Worm (Caenorhabditis elegans) whole organism, L2 larva: ENCODE measurements around the gene memi-3.

Experiments
- C34F6.9 ChIP-seq: fragments of 150-350 bp; optimal IDR thresholded peaks from 2 replicates; lab custom pipeline; 2014; ENCODE audit warnings: missing biosample characterization, missing genetic modification characterization
- F13H6.1 ChIP-seq: sonication (generic microtip); optimal IDR thresholded peaks from 2 replicates; lab custom pipeline; 2016; ENCODE audit warnings: missing genetic modification characterization, missing compliant biosample characterization
- R02D3.7 ChIP-seq: fragments of 150-350 bp; optimal IDR thresholded peaks from 2 replicates; lab custom pipeline; 2014; ENCODE audit warnings: missing biosample characterization, missing genetic modification characterization
- Y55F3AM.14 ChIP-seq: fragments of 200-800 bp; sonication (Bioruptor generic); optimal IDR thresholded peaks from 2 replicates; lab custom pipeline; 2018; ENCODE audit warnings: mild to moderate bottlenecking, missing genetic modification characterization, missing compliant biosample characterization
- alr-1 ChIP-seq: fragments of 150-350 bp; optimal IDR thresholded peaks from 2 replicates; lab custom pipeline; 2014; ENCODE audit warnings: missing biosample characterization, missing genetic modification characterization
- blmp-1 ChIP-seq: sonication (generic microtip); optimal IDR thresholded peaks from 2 replicates; lab custom pipeline; 2017; ENCODE audit warnings: missing genetic modification characterization, mild to moderate bottlenecking, missing compliant biosample characterization, antibody characterized with exemption, moderate library complexity; ENCODE audit not compliant: insufficient read depth
- ceh-16 ChIP-seq: fragments of 150-350 bp; optimal IDR thresholded peaks from 2 replicates; lab custom pipeline; 2014; ENCODE audit warnings: missing biosample characterization, missing genetic modification characterization
- ceh-82 ChIP-seq: fragments of 150-350 bp; optimal IDR thresholded peaks from 2 replicates; lab custom pipeline; 2014; ENCODE audit warnings: missing biosample characterization, missing genetic modification characterization
- crh-2 ChIP-seq: sonication (generic microtip); optimal IDR thresholded peaks from 2 replicates; lab custom pipeline; 2017; ENCODE audit warnings: missing biosample characterization, missing genetic modification characterization
- dmd-4 ChIP-seq: sonication (generic microtip); optimal IDR thresholded peaks from 2 replicates; lab custom pipeline; 2017; ENCODE audit warnings: missing biosample characterization, missing genetic modification characterization
- egl-27 ChIP-seq: sonication (generic microtip); optimal IDR thresholded peaks from 3 replicates; lab custom pipeline; 2017; ENCODE audit warnings: missing biosample characterization, missing genetic modification reagents, missing genetic modification characterization
- elt-1 ChIP-seq: fragments of 150-350 bp; optimal IDR thresholded peaks from 2 replicates; lab custom pipeline; 2014; ENCODE audit warnings: missing biosample characterization, missing genetic modification characterization
- fos-1 ChIP-seq: fragments of 150-350 bp; optimal IDR thresholded peaks from 2 replicates; lab custom pipeline; 2014; ENCODE audit warnings: missing biosample characterization, missing genetic modification characterization
- gmeb-1 ChIP-seq: fragments of 150-350 bp; optimal IDR thresholded peaks from 2 replicates; lab custom pipeline; 2014; ENCODE audit warnings: missing biosample characterization, missing genetic modification characterization
- lin-11 ChIP-seq: fragments of 150-350 bp; sonication (generic microtip); optimal IDR thresholded peaks from 2 replicates; lab custom pipeline; 2014; ENCODE audit warnings: missing biosample characterization, missing genetic modification characterization, inconsistent platforms, mixed read lengths
- lin-13 ChIP-seq: fragments of 150-350 bp; optimal IDR thresholded peaks from 2 replicates; lab custom pipeline; 2014; ENCODE audit warnings: missing biosample characterization, missing genetic modification reagents, missing genetic modification characterization
- lsy-2 ChIP-seq, 2 experiments: fragments of 150-350 bp in 1 of 2; sonication (generic microtip) in 1 of 2; optimal IDR thresholded peaks; 2 replicates each; lab custom pipeline; 2014 to 2017; ENCODE audit warnings: missing biosample characterization in 2 of 2, missing genetic modification characterization in 2 of 2
- mab-5 ChIP-seq: fragments of 150-350 bp; optimal IDR thresholded peaks from 2 replicates; lab custom pipeline; 2014; ENCODE audit warnings: missing biosample characterization, missing genetic modification characterization
- mbf-1 ChIP-seq: sonication (generic microtip); optimal IDR thresholded peaks from 2 replicates; lab custom pipeline; 2017; ENCODE audit warnings: missing biosample characterization, missing genetic modification characterization
- mdl-1 ChIP-seq, 2 experiments: fragments of 150-350 bp in 1 of 2; sonication (generic microtip) in 1 of 2; optimal IDR thresholded peaks; 2 replicates each; lab custom pipeline; 2017; ENCODE audit warnings: missing biosample characterization in 2 of 2, missing genetic modification characterization in 2 of 2
- nhr-10 ChIP-seq: sonication (generic microtip); optimal IDR thresholded peaks from 2 replicates; lab custom pipeline; 2017; ENCODE audit warnings: missing biosample characterization, missing genetic modification characterization
- nhr-11 ChIP-seq: fragments of 150-350 bp; optimal IDR thresholded peaks from 2 replicates; lab custom pipeline; 2014; ENCODE audit warnings: missing biosample characterization, missing genetic modification characterization
- nhr-12 ChIP-seq: fragments of 150-350 bp; optimal IDR thresholded peaks from 2 replicates; lab custom pipeline; 2014; ENCODE audit warnings: missing biosample characterization, missing genetic modification characterization
- nhr-129 ChIP-seq: fragments of 150-350 bp; optimal IDR thresholded peaks from 2 replicates; lab custom pipeline; 2014; ENCODE audit warnings: missing biosample characterization, missing genetic modification characterization
- nhr-21 ChIP-seq: fragments of 150-350 bp; optimal IDR thresholded peaks from 2 replicates; lab custom pipeline; 2014; ENCODE audit warnings: missing biosample characterization, missing genetic modification characterization
- nhr-23 ChIP-seq: fragments of 150-350 bp; optimal IDR thresholded peaks from 2 replicates; lab custom pipeline; 2014; ENCODE audit warnings: missing biosample characterization, missing genetic modification reagents, missing genetic modification characterization
- nhr-237 ChIP-seq: fragments of 150-350 bp; optimal IDR thresholded peaks from 2 replicates; lab custom pipeline; 2014; ENCODE audit warnings: missing biosample characterization, missing genetic modification characterization
- nhr-77 ChIP-seq: fragments of 150-350 bp; optimal IDR thresholded peaks from 2 replicates; lab custom pipeline; 2014; ENCODE audit warnings: missing biosample characterization, missing genetic modification characterization
- peb-1 ChIP-seq: fragments of 150-350 bp; optimal IDR thresholded peaks from 2 replicates; lab custom pipeline; 2014; ENCODE audit warnings: missing biosample characterization, missing genetic modification characterization
- sem-4 ChIP-seq: fragments of 150-350 bp; optimal IDR thresholded peaks from 2 replicates; lab custom pipeline; 2014; ENCODE audit warnings: missing biosample characterization, missing genetic modification reagents, missing genetic modification characterization
- skn-1 ChIP-seq: sonication (generic microtip); optimal IDR thresholded peaks from 2 replicates; lab custom pipeline; 2017; ENCODE audit warnings: missing biosample characterization, missing genetic modification characterization
- sma-3 ChIP-seq: sonication (generic microtip); optimal IDR thresholded peaks from 2 replicates; lab custom pipeline; 2016; ENCODE audit warnings: missing genetic modification reagents, missing genetic modification characterization, missing compliant biosample characterization
- snpc-4 ChIP-seq: fragments of 150-350 bp; optimal IDR thresholded peaks from 2 replicates; lab custom pipeline; 2014; ENCODE audit warnings: missing biosample characterization, missing genetic modification characterization
- unc-39 ChIP-seq: fragments of 150-350 bp; optimal IDR thresholded peaks from 2 replicates; lab custom pipeline; 2014; ENCODE audit warnings: missing biosample characterization, missing genetic modification characterization
- unc-55 ChIP-seq: fragments of 150-350 bp; sonication (generic microtip); optimal IDR thresholded peaks from 3 replicates; lab custom pipeline; 2014; ENCODE audit warnings: missing biosample characterization, missing genetic modification reagents, missing genetic modification characterization
- unc-62 ChIP-seq: fragments of 150-350 bp; optimal IDR thresholded peaks from 2 replicates; lab custom pipeline; 2014; ENCODE audit warnings: missing biosample characterization, missing genetic modification reagents, missing genetic modification characterization
- zag-1 ChIP-seq: fragments of 150-350 bp; optimal IDR thresholded peaks from 2 replicates; lab custom pipeline; 2014; ENCODE audit warnings: missing biosample characterization, missing genetic modification characterization
- ztf-1 ChIP-seq: fragments of 200-800 bp; sonication (Bioruptor generic); conservative IDR thresholded peaks from 2 replicates; pipeline ENCODE4 v1.3.6; 2022; ENCODE audit warnings: missing genetic modification characterization, missing compliant biosample characterization
- ztf-11 ChIP-seq: sonication (generic microtip); optimal IDR thresholded peaks from 2 replicates; lab custom pipeline; 2017; ENCODE audit warnings: missing biosample characterization, missing genetic modification characterization

memi-3 gene

DNA sequence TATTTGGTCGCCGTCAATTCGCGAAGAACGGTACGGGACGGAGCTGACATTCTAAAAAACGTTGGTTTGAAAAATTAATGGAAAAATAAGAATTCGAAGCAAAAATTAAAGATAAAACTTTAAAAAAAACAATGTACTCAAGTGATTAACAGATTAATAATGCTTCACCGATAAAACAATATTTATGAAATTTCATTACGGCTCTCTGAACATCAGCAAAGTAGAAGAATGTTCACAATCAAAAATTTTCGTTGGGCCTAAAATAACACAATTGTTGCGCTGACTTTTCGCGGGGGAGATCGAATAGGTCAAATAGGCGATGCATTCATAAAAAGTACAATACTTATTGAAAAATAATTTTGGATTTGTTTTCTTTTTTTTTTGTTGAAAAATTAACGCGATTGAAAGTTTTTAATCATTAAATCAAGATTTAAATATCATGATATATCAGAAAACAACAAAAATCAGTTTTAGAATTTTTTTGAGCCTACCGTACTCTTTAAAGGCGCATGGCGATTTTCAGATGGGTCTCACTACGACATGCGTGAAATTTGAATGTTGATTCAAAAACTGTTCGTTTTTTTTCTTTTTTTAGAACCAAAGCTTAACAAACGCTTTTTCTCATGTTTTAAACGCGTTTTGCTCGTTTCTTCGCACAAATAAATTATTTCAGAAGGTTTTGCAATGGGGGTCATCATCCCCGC is at the start of gene memi-3, which contains the start of gene cyp-31A2:
memi-3 (minus strand) TSS at position 51 of the 704 bp plus-strand sequence.
cyp-31A2 (plus strand) TSS at position 674 of the 704 bp plus-strand sequence.
- TF ChIP-seq sem-4 (tag; lab: Kevin White, UChicago) (no peak), sma-3 (GFP tag; lab: Kevin White, UChicago) (no peak), crh-2 (tag; lab: Kevin White, UChicago) (no peak), ceh-16 (tag; lab: Kevin White, UChicago) (no peak), nhr-10 (tag; lab: Kevin White, UChicago) (no peak), lin-13 (GFP tag; lab: Kevin White, UChicago) (no peak), nhr-237 (tag; lab: Kevin White, UChicago) (no peak), ztf-11 (tag; lab: Kevin White, UChicago) (no peak)
- TF ChIP-seq, all 48 proteins: peak for 0

DNA sequence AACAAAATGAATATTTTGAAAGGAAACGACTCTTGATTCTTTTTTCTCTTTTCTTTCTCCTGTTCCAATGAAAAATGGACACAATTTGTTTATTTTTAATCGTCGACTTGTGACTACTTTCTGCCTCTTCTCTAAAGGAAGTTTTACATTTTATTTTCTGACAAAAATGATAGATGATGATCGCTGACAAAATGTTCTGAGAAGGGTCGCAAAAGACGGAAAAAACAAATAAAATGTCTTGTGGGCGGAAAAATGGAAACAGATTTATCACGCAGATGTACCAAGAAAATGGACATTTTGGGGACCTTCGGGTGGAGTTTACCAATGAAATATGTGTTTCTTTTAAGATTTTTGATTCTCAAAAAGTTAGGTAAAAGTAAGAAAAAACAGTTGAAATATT is 49.8 kb upstream of the memi-3 start:
- TF ChIP-seq nhr-77 (tag; lab: Kevin White, UChicago): no peak
- TF ChIP-seq mab-5 (tag; lab: Kevin White, UChicago): peak; percentile 66
- no peak for TF ChIP-seq elt-1 (tag; lab: Kevin White, UChicago)
- peak; percentile 37 for TF ChIP-seq unc-55 (GFP tag; lab: Kevin White, UChicago)
- no peak for TF ChIP-seq skn-1 (tag; lab: Kevin White, UChicago)

DNA sequence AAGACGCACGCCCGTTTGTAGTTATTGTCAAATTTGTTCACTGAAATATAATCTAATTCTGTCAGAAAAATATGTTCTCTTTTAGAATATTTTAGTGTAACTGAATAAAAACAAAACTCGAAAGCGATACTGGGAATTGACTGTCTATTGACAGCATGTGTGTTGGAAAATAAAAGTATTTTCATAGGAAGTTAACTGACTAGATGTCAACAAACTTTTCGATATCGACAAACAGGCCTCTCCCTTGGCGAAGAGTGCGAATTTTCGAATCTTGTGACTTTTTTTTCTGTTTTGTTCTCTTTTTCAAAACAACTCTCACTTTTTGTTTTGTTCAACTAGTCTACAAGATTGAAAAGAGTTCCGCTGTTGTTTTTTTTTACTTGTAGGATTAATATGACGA is 35.1 kb upstream of the memi-3 start:
- TF ChIP-seq lin-13 (GFP tag; lab: Kevin White, UChicago) (no peak), nhr-12 (tag; lab: Kevin White, UChicago) (no peak), F13H6.1 (tag; lab: Kevin White, UChicago) (no peak), fos-1 (no peak), nhr-129 (peak; percentile 40), nhr-77 (tag; lab: Kevin White, UChicago) (no peak)

DNA sequence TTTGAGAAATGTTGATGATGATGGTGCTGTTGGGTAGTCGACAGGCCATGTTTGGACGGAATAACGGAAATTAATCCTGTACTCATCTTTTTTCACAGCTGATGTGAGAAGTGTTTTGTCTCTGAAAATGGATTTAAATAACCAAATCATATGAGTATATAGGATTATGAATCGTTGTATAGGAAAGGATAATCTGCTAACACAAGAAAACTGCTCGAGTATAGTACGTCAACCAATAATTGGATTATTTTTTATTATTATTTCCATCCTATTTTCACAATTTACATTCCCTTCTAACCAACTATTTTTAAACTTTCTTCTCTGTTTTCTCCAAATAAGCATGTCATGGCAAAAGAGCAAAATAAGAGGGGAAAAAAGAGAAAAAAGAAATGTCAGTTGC is 32.6 kb upstream of the memi-3 start:
- TF ChIP-seq peb-1: no peak
- no peak for TF ChIP-seq ceh-82
- no peak for TF ChIP-seq F13H6.1 (tag; lab: Kevin White, UChicago)
- TF ChIP-seq Y55F3AM.14 (GFP tag; lab: Kevin White, UChicago): no peak
- no peak for TF ChIP-seq sma-3 (GFP tag; lab: Kevin White, UChicago)
- no peak for TF ChIP-seq unc-62 (GFP tag; lab: Kevin White, UChicago)
- TF ChIP-seq R02D3.7 (tag; lab: Kevin White, UChicago): no peak
- TF ChIP-seq nhr-21 (tag; lab: Kevin White, UChicago): no peak
- no peak for TF ChIP-seq alr-1 (tag; lab: Kevin White, UChicago)
- no peak for TF ChIP-seq snpc-4 (tag; lab: Kevin White, UChicago)
- TF ChIP-seq ztf-1 (GFP tag; lab: Robert Waterston, UW): no peak
- TF ChIP-seq nhr-237 (tag; lab: Kevin White, UChicago): no peak
- TF ChIP-seq mbf-1: no peak
- no peak for TF ChIP-seq crh-2 (tag; lab: Kevin White, UChicago)
- TF ChIP-seq skn-1 (tag; lab: Kevin White, UChicago): no peak

DNA sequence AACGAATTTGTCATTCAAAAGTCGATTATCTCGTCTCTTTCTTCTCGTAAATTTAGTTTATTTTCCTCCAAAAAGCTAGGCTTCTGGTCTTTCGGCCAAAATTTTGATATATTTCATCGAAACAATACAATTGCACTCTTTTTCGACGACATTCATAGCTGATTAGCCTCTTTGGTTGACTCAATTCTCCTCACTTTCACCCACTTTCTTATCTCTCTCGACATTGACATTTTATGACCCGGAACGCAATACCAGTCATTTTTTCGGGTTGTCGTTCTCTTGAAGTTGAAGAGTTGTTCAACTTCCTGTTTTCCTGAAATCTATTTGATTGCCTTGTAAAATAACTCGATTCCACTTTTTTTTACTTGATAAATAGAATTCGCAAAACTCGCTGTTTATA is 31.4 kb upstream of the memi-3 start:
- TF ChIP-seq unc-55 (GFP tag; lab: Kevin White, UChicago) (no peak), fos-1 (peak; percentile 80), ztf-1 (GFP tag; lab: Robert Waterston, UW) (no peak), gmeb-1 (tag; lab: Kevin White, UChicago) (no peak), unc-39 (tag; lab: Kevin White, UChicago) (no peak), snpc-4 (tag; lab: Kevin White, UChicago) (no peak), alr-1 (tag; lab: Kevin White, UChicago) (no peak), lin-13 (GFP tag; lab: Kevin White, UChicago) (no peak)

DNA sequence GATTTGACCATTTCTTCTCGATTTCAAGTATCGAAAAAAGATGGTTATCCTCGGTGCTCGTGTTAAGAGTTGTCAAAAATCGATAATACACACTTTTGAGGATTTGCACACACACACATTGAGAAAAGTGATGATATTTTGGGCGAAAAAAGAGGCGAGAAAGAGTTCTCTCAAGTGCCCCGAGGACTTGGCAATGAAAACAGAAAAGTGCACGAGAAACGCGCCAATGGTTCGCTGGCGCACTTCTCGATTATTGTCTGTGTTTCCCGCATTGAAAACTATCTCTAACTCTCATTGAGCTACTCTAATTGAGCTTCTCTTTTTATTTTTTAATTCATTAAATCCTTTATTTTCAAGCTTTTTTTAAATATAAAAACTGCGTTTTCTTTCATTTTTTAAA is 30.6 kb upstream of the memi-3 start:
- TF ChIP-seq nhr-23 (tag; lab: Kevin White, UChicago) (no peak), F13H6.1 (tag; lab: Kevin White, UChicago) (peak; percentile 82), fos-1 (peak; percentile 49), lin-11 (peak; percentile 20), unc-55 (GFP tag; lab: Kevin White, UChicago) (peak; percentile 91), nhr-10 (tag; lab: Kevin White, UChicago) (no peak), mab-5 (tag; lab: Kevin White, UChicago) (peak; percentile 49), egl-27 (peak; percentile 44), mdl-1 (tag; optimal IDR thresholded peaks at IDR 0.05; lab: Kevin White, UChicago) (no peak), ztf-1 (GFP tag; lab: Robert Waterston, UW) (no peak), nhr-77 (tag; lab: Kevin White, UChicago) (no peak), blmp-1 (no peak), nhr-237 (tag; lab: Kevin White, UChicago) (no peak), zag-1 (peak; percentile 54), elt-1 (tag; lab: Kevin White, UChicago) (no peak), C34F6.9 (tag; lab: Kevin White, UChicago) (peak; percentile 90), lsy-2 (tag; optimal IDR thresholded peaks at IDR 0.05; lab: Kevin White, UChicago) (peak; percentile 73 to 84), nhr-129 (peak; percentile 80), nhr-11 (no peak), dmd-4 (tag; lab: Kevin White, UChicago) (no peak), snpc-4 (tag; lab: Kevin White, UChicago) (peak; percentile 10), crh-2 (tag; lab: Kevin White, UChicago) (peak; percentile 68), sem-4 (tag; lab: Kevin White, UChicago) (peak; percentile 48), lin-13 (GFP tag; lab: Kevin White, UChicago) (peak; percentile 63)
